Fruit fly (Drosophila melanogaster): ENCODE results near the gene CG32815.

The CG32815 gene

DNA sequence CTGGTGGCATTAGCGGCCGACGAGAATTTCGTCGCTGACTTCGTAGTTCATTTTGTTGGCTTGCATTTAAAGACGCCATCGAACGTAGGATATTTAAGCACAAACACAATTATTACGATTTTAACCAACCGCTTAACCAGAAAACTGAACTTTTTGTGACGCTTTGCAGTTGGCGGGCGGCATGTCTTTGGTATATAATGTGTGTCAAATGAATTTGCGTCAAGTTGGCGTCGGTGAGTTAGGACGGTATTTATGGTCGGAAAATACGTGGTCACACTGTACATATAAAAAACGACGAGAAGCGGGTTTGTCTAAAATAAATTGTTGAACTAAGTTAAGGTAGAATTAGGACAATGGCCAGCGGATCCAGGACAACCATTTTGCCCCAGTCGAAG is 4.4 kb upstream of the CG32815 start, which contains the start of the genes CG43867 and MED22 (continued):
- peak; percentile 82 for TF ChIP-seq Myb (GFP tag; optimal IDR thresholded peaks at IDR 0.05)
- TF ChIP-seq nau (GFP tag; optimal IDR thresholded peaks at IDR 0.05) = no peak
- TF ChIP-seq sug (tag; optimal IDR thresholded peaks at IDR 0.05) = no peak
- no peak for TF ChIP-seq knrl (GFP tag; IDR thresholded peaks at IDR 0.05; ENCODE audit: partially characterized antibody)
- peak; percentile 40 for TF ChIP-seq Sin3A (optimal IDR thresholded peaks at IDR 0.05)
- TF ChIP-seq caup (GFP tag; optimal IDR thresholded peaks at IDR 0.05; ENCODE audit: severe bottlenecking) = no peak
- TF ChIP-seq CG17361 (GFP tag; IDR thresholded peaks at IDR 0.05) = no peak
- no peak for TF ChIP-seq CG6689 (GFP tag; IDR thresholded peaks at IDR 0.05)
- TF ChIP-seq bab2 (GFP tag; optimal IDR thresholded peaks at IDR 0.05) = no peak
- TF ChIP-seq CG6854 (GFP tag; optimal IDR thresholded peaks at IDR 0.05) = no peak
- TF ChIP-seq fru (optimal IDR thresholded peaks at IDR 0.05) = no peak
- no peak for TF ChIP-seq CTCF (GFP tag; optimal IDR thresholded peaks at IDR 0.05)
- no peak for TF ChIP-seq CG12071 (GFP tag; optimal IDR thresholded peaks at IDR 0.05)
- no peak for TF ChIP-seq salm (tag; optimal IDR thresholded peaks at IDR 0.05)
- TF ChIP-seq Dp (GFP tag; optimal IDR thresholded peaks at IDR 0.05) = peak; percentile 59
- no peak for TF ChIP-seq kay (GFP tag; optimal IDR thresholded peaks at IDR 0.05)
- TF ChIP-seq CG4820 (GFP tag; optimal IDR thresholded peaks at IDR 0.05) = no peak
- no peak for TF ChIP-seq mirr (GFP tag; optimal IDR thresholded peaks at IDR 0.05)
- TF ChIP-seq CG5245 (GFP tag; optimal IDR thresholded peaks at IDR 0.05) = no peak
- no peak for TF ChIP-seq seq (GFP tag; IDR thresholded peaks at IDR 0.05)
- no peak for TF ChIP-seq Six4 (GFP tag; optimal IDR thresholded peaks at IDR 0.05)
- no peak for TF ChIP-seq Deaf1 (tag; optimal IDR thresholded peaks at IDR 0.05)
- TF ChIP-seq CG18764 (GFP tag; optimal IDR thresholded peaks at IDR 0.05) = no peak
- no peak for TF ChIP-seq Hr39 (optimal IDR thresholded peaks at IDR 0.05)
- TF ChIP-seq Lpt (GFP tag; optimal IDR thresholded peaks at IDR 0.05) = no peak

DNA sequence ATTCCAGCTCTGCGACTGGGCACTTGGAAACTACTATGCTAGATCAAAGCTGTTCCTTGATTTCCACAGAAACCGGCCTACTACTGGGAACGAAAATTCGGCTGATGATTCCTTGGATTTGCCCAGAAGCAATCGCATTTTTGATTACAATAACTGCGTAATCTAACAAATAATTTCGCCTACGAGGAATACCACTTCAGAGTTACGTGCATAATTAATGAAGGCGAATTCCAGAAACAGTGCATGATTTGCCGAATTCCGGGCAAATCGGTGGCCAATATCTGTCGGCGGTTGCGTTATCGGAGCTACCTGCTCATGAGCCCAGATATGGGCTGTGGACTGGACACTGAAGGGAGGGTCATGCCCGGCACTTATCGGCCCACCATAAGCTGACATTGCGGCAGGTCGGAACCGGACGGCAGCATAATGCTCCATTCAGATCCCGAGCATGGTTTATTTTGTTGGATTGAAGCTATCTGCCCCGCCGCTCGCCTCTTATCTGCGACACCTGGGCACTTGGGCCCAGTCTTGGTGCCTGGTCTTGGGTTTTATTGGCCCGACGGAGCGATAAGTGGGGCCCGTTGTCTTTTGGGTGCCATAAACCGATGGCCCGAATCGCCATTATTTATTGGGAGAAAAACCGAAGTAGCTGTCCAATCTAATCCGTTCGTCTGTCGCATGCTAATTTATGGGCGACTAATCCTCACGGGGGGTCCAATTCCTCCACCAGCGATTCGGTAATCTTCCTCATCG is 2.0 kb upstream of the CG32815 start, which contains the start of gene CG3708:
TSS of gene CG3708 (minus strand) at position 51 of the 753 bp plus-strand sequence.
- no peak for TF ChIP-seq Hand (GFP tag; optimal IDR thresholded peaks at IDR 0.05)
- TF ChIP-seq sug (tag; optimal IDR thresholded peaks at IDR 0.05) = peak; percentile 90
- TF ChIP-seq Hey (tag; optimal IDR thresholded peaks at IDR 0.05) = peak; percentile 29
- no peak for TF ChIP-seq CG1233 (GFP tag; optimal IDR thresholded peaks at IDR 0.05)
- no peak for TF ChIP-seq CG17186 (GFP tag; optimal IDR thresholded peaks at IDR 0.05)
- no peak for TF ChIP-seq CG3163 (GFP tag; optimal IDR thresholded peaks at IDR 0.05)
- TF ChIP-seq Med (GFP tag) = peak; percentile 7
- TF ChIP-seq CG10274 (GFP tag; optimal IDR thresholded peaks at IDR 0.05) = no peak
- no peak for TF ChIP-seq CG6175 (GFP tag; IDR thresholded peaks at IDR 0.05)
- TF ChIP-seq sd (tag; optimal IDR thresholded peaks at IDR 0.05) = peak; percentile 88
- no peak for TF ChIP-seq schlank (tag; optimal IDR thresholded peaks at IDR 0.05)
- no peak for TF ChIP-seq oc (tag; optimal IDR thresholded peaks at IDR 0.05)
- TF ChIP-seq exex (tag; optimal IDR thresholded peaks at IDR 0.05) = peak; percentile 66
- TF ChIP-seq tio (GFP tag; optimal IDR thresholded peaks at IDR 0.05) = no peak
- no peak for TF ChIP-seq her (GFP tag; optimal IDR thresholded peaks at IDR 0.05)
- no peak for TF ChIP-seq CG2202 (tag; optimal IDR thresholded peaks at IDR 0.05)
- TF ChIP-seq CG2712 (tag; optimal IDR thresholded peaks at IDR 0.05) = no peak
- TF ChIP-seq CG10543 (GFP tag; optimal IDR thresholded peaks at IDR 0.05) = peak; percentile 18
- no peak for TF ChIP-seq Fer3 (tag; optimal IDR thresholded peaks at IDR 0.05)
- no peak for TF ChIP-seq CG17361 (GFP tag; IDR thresholded peaks at IDR 0.05)
- TF ChIP-seq CG1603 (tag; optimal IDR thresholded peaks at IDR 0.05) = no peak
- TF ChIP-seq CG6765 (GFP tag; optimal IDR thresholded peaks at IDR 0.05) = no peak
- TF ChIP-seq CG4707 (GFP tag; optimal IDR thresholded peaks at IDR 0.05) = no peak
- TF ChIP-seq salm (tag; optimal IDR thresholded peaks at IDR 0.05) = no peak
- TF ChIP-seq gro (GFP tag; optimal IDR thresholded peaks at IDR 0.05) = no peak
- TF ChIP-seq Hmx (GFP tag; optimal IDR thresholded peaks at IDR 0.05) = no peak
- no peak for TF ChIP-seq grn (GFP tag; optimal IDR thresholded peaks at IDR 0.05)
- TF ChIP-seq dimm (GFP tag; IDR thresholded peaks at IDR 0.05) = no peak
- 0 out of 2 replicates have a peak, but pooled peaks have one; percentile 52 for TF ChIP-seq GATAe (GFP tag; conservative IDR thresholded peaks at IDR 0.05)
- no peak for TF ChIP-seq repo (GFP tag; optimal IDR thresholded peaks at IDR 0.05)
